Worm (Caenorhabditis elegans) whole organism, early embryonic: ENCODE data around the gene srt-37.

ENCODE experiments used
- B0310.2 ChIP-seq: sonication (generic microtip); optimal IDR thresholded peaks from 2 replicates; lab custom pipeline; 2016; ENCODE audit warnings: mild to moderate bottlenecking, missing genetic modification characterization, missing compliant biosample characterization
- F13C5.2 ChIP-seq: sonication (generic microtip); optimal IDR thresholded peaks from 2 replicates; lab custom pipeline; 2017; ENCODE audit warnings: mild to moderate bottlenecking, missing genetic modification characterization, inconsistent platforms, missing compliant biosample characterization
- aly-1 ChIP-seq: sonication (generic microtip); optimal IDR thresholded peaks from 2 replicates; lab custom pipeline; 2016; ENCODE audit warnings: missing genetic modification characterization, missing compliant biosample characterization
- ama-1 ChIP-seq: fragments of 150-350 bp; optimal IDR thresholded peaks from 2 replicates; lab custom pipeline; 2014
- ceh-13 ChIP-seq: fragments of 200-800 bp; sonication (Bioruptor generic); optimal IDR thresholded peaks from 2 replicates; lab custom pipeline; 2018; ENCODE audit warnings: mild to moderate bottlenecking, missing genetic modification characterization, missing compliant biosample characterization
- ceh-36 ChIP-seq: sonication (generic microtip); optimal IDR thresholded peaks from 2 replicates; lab custom pipeline; 2016; ENCODE audit warnings: missing genetic modification characterization, inconsistent platforms, missing compliant biosample characterization
- ets-7 ChIP-seq: sonication (generic microtip); optimal IDR thresholded peaks from 2 replicates; lab custom pipeline; 2016; ENCODE audit warnings: missing genotype, missing genetic modification characterization, missing compliant biosample characterization
- flt-1 ChIP-seq: fragments of 200-800 bp; sonication (Bioruptor generic); IDR thresholded peaks from 2 replicates; pipeline ENCODE4 v1.3.6; 2022; ENCODE audit warnings: missing genetic modification characterization, missing compliant biosample characterization
- hmbx-1 ChIP-seq: sonication (generic microtip); optimal IDR thresholded peaks from 2 replicates; lab custom pipeline; 2016; ENCODE audit warnings: mild to moderate bottlenecking, missing genetic modification characterization, missing compliant biosample characterization
- hmg-4 ChIP-seq: fragments of 200-800 bp; sonication (Bioruptor generic); optimal IDR thresholded peaks from 2 replicates; lab custom pipeline; 2018; ENCODE audit warnings: mild to moderate bottlenecking, missing genetic modification characterization, missing compliant biosample characterization
- hnd-1 ChIP-seq: sonication (generic microtip); optimal IDR thresholded peaks from 2 replicates; lab custom pipeline; 2016; ENCODE audit warnings: missing genetic modification characterization, missing compliant biosample characterization
- pes-1 ChIP-seq: fragments of 200-800 bp; sonication (Bioruptor generic); IDR thresholded peaks from 2 replicates; pipeline ENCODE4 v1.3.6; 2022; ENCODE audit warnings: missing genetic modification reagents, missing genetic modification characterization, missing compliant biosample characterization
- scrt-1 ChIP-seq: fragments of 200-800 bp; sonication (Bioruptor generic); IDR thresholded peaks from 2 replicates; pipeline ENCODE4 v1.3.6; 2022; ENCODE audit warnings: missing genetic modification characterization, missing compliant biosample characterization
- sea-1 ChIP-seq: fragments of 200-800 bp; sonication (Bioruptor generic); conservative IDR thresholded peaks from 2 replicates; pipeline ENCODE4 v1.3.6; 2022; ENCODE audit warnings: missing genetic modification characterization, missing compliant biosample characterization
- tbx-11 ChIP-seq: fragments of 200-800 bp; sonication (Bioruptor generic); IDR thresholded peaks from 2 replicates; pipeline ENCODE4 v1.3.6; 2022; ENCODE audit warnings: missing genetic modification characterization, missing compliant biosample characterization
- tbx-37 ChIP-seq: fragments of 200-800 bp; sonication (Bioruptor generic); conservative IDR thresholded peaks from 2 replicates; pipeline ENCODE4 v1.3.6; 2022; ENCODE audit warnings: missing genetic modification reagents, missing genetic modification characterization, missing compliant biosample characterization
- tra-4 ChIP-seq: sonication (generic microtip); optimal IDR thresholded peaks from 2 replicates; lab custom pipeline; 2017; ENCODE audit warnings: missing genetic modification characterization, missing compliant biosample characterization

Gene srt-37

ce11 chrV:4250047-4250446, 31.6 kb downstream of the srt-37 start, which contains the start of gene srt-13:
Gene srt-13 (minus strand): TSS chrV:4250147.
- no peak for TF ChIP-seq ama-1
- TF ChIP-seq flt-1 (GFP tag; lab: Robert Waterston, UW): no peak
- no peak for TF ChIP-seq tbx-37 (GFP tag; lab: Robert Waterston, UW)
- no peak for TF ChIP-seq aly-1
- no peak for TF ChIP-seq F13C5.2 (tag; lab: Kevin White, UChicago)
- no peak for TF ChIP-seq ceh-36 (tag; lab: Kevin White, UChicago)
- TF ChIP-seq tbx-11 (GFP tag; lab: Robert Waterston, UW): no peak
- TF ChIP-seq hnd-1 (tag; lab: Kevin White, UChicago): no peak

- no peak for TF ChIP-seq tra-4
- no peak for TF ChIP-seq ama-1
- TF ChIP-seq ets-7 (tag; lab: Kevin White, UChicago): no peak
- TF ChIP-seq ceh-36 (tag; lab: Kevin White, UChicago): no peak
Observed at ce11 chrV:4248359-4248758, 33.2 kb downstream of the srt-37 start.

ce11 chrV:4242431-4242830, 39.2 kb downstream of the srt-37 start, which contains the start of gene srt-12:
Gene srt-12 (minus strand): TSS chrV:4242531.
- TF ChIP-seq tra-4 (no peak), aly-1 (no peak), tbx-11 (GFP tag; lab: Robert Waterston, UW) (no peak), ceh-13 (GFP tag; lab: Kevin White, UChicago) (no peak), tbx-37 (GFP tag; lab: Robert Waterston, UW) (no peak), hmg-4 (no peak), ama-1 (no peak), ceh-36 (tag; lab: Kevin White, UChicago) (no peak), F13C5.2 (tag; lab: Kevin White, UChicago) (no peak), flt-1 (GFP tag; lab: Robert Waterston, UW) (no peak), sea-1 (no peak), hmbx-1 (tag; lab: Kevin White, UChicago) (no peak), B0310.2 (tag; lab: Kevin White, UChicago) (no peak)

ce11 chrV:4241555-4241954, 40.0 kb downstream of the srt-37 start:
- TF ChIP-seq sea-1 (no peak), tra-4 (no peak)

ce11 chrV:4240292-4240691, 41.3 kb downstream of the srt-37 start, which contains the start of gene srh-204:
Gene srh-204 (minus strand): TSS chrV:4240392.
- TF ChIP-seq scrt-1 (GFP tag; lab: Robert Waterston, UW) (no peak), hmbx-1 (tag; lab: Kevin White, UChicago) (no peak), hnd-1 (tag; lab: Kevin White, UChicago) (no peak), ama-1 (no peak), F13C5.2 (tag; lab: Kevin White, UChicago) (no peak), sea-1 (no peak), B0310.2 (tag; lab: Kevin White, UChicago) (no peak), aly-1 (no peak), ceh-36 (tag; lab: Kevin White, UChicago) (no peak), tbx-11 (GFP tag; lab: Robert Waterston, UW) (no peak)

- TF ChIP-seq hmg-4 (no peak), ceh-36 (tag; lab: Kevin White, UChicago) (no peak), hnd-1 (tag; lab: Kevin White, UChicago) (no peak), flt-1 (GFP tag; lab: Robert Waterston, UW) (no peak), tra-4 (no peak), ama-1 (no peak), sea-1 (no peak), aly-1 (no peak), hmbx-1 (tag; lab: Kevin White, UChicago) (no peak), pes-1 (GFP tag; lab: Robert Waterston, UW) (no peak), scrt-1 (GFP tag; lab: Robert Waterston, UW) (no peak), tbx-37 (GFP tag; lab: Robert Waterston, UW) (no peak), ceh-13 (GFP tag; lab: Kevin White, UChicago) (no peak), ets-7 (tag; lab: Kevin White, UChicago) (no peak), F13C5.2 (tag; lab: Kevin White, UChicago) (no peak), tbx-11 (GFP tag; lab: Robert Waterston, UW) (no peak), B0310.2 (tag; lab: Kevin White, UChicago) (no peak)
Observed at ce11 chrV:4236118-4236517, 45.5 kb downstream of the srt-37 start, which contains the start of gene nlp-13. Gene nlp-13 (plus strand): TSS chrV:4236418.
